Worm (Caenorhabditis elegans): Measurements from ENCODE around the gene egl-17.
A peak's percentile ranks its signal among the peaks of the same experiment; 100 is the strongest.

egl-17 gene

DNA sequence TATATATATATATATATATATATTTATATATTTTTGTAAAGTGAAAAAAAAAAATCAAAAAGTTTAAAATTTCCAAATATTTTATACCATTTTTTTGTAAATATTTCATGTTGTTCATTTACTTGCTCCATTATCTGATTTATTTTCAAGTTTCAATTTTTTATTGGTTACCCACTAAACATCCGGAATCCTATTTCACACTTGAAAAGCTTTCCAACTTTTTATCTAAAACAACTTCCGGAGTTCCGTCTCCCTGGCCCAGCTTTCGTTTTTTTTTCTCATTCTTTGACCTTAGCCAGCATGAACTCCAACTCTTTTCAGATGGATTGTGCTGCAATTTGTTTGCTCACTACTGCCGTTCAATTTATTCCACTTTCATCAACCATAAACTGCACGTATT, 13.2 kb upstream of the egl-17 start, which contains the start of gene F38G1.3:
Gene F38G1.3 (plus strand): TSS at position 301 of the 400 bp plus-strand sequence.
- TF ChIP-seq hmg-1.2 (GFP tag; IDR thresholded peaks at IDR 0.05) (no peak), attf-6 (GFP tag; IDR thresholded peaks at IDR 0.05) (no peak), lin-26 (GFP tag; IDR thresholded peaks at IDR 0.05) (no peak), zfh-2 (GFP tag; conservative IDR thresholded peaks at IDR 0.05) (no peak), hmg-20 (GFP tag; IDR thresholded peaks at IDR 0.05) (no peak), tbx-9 (tag; optimal IDR thresholded peaks at IDR 0.05; ENCODE audit: borderline replicate concordance) (no peak), F52B5.7 (tag; optimal IDR thresholded peaks at IDR 0.05) (no peak), snpc-3.4 (tag; optimal IDR thresholded peaks at IDR 0.05) (no peak), fkh-3 (tag; optimal IDR thresholded peaks at IDR 0.05) (no peak), unc-62 (GFP tag; optimal IDR thresholded peaks at IDR 0.05) (no peak)

DNA sequence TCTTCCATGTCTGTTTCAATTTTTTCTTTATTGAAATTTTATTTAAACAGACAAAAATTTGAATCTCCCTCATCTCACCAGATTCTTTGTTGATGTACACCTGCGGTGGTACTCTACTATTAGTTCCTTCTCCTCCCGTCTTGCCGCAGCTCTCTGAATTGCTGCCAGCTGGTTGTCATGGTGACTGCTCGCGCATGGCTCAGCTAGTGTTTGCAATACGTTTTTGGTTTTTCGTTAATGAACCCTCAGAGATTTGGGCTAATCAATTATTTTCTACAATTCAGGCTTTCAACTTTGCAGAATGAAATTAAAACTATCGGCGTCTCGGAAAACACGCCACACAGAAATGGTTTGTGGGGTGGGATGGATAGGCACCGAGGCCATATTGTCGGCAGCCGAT, 8.3 kb upstream of the egl-17 start, which contains the start of gene che-2:
Gene che-2 (plus strand): TSS at position 301 of the 400 bp plus-strand sequence.
- TF ChIP-seq Y53G8AR.9 (GFP tag; conservative IDR thresholded peaks at IDR 0.05), result no peak
- TF ChIP-seq akir-1 (GFP tag; optimal IDR thresholded peaks at IDR 0.05), result no peak
- TF ChIP-seq attf-3 (GFP tag; conservative IDR thresholded peaks at IDR 0.05), result no peak
- TF ChIP-seq mxl-1 (tag; optimal IDR thresholded peaks at IDR 0.05), result no peak
- TF ChIP-seq sptf-2 (GFP tag; optimal IDR thresholded peaks at IDR 0.05), result no peak
- no peak for TF ChIP-seq dpl-1 (GFP tag; optimal IDR thresholded peaks at IDR 0.05)
- TF ChIP-seq F57C9.4 (tag; optimal IDR thresholded peaks at IDR 0.05), result no peak
- no peak for TF ChIP-seq ztf-22 (GFP tag; optimal IDR thresholded peaks at IDR 0.05)
- no peak for TF ChIP-seq fkh-3 (tag; optimal IDR thresholded peaks at IDR 0.05)
- TF ChIP-seq egl-18 (GFP tag; IDR thresholded peaks at IDR 0.05), result no peak
- no peak for TF ChIP-seq F33H1.4 (GFP tag; IDR thresholded peaks at IDR 0.05)
- TF ChIP-seq aptf-3 (GFP tag; IDR thresholded peaks at IDR 0.05), result no peak
- no peak for TF ChIP-seq rec-8 (tag; optimal IDR thresholded peaks at IDR 0.05)
- no peak for TF ChIP-seq him-1 (tag; optimal IDR thresholded peaks at IDR 0.05)
- TF ChIP-seq ztf-18 (tag; optimal IDR thresholded peaks at IDR 0.05), result no peak
- no peak for TF ChIP-seq mes-4 (tag; optimal IDR thresholded peaks at IDR 0.05)
- TF ChIP-seq chd-7 (tag; optimal IDR thresholded peaks at IDR 0.05), result no peak
- no peak for TF ChIP-seq T26A5.8 (tag; optimal IDR thresholded peaks at IDR 0.05)
- TF ChIP-seq sea-2 (GFP tag; IDR thresholded peaks at IDR 0.05), result no peak
- TF ChIP-seq somi-1 (GFP tag; optimal IDR thresholded peaks at IDR 0.05), result no peak

DNA sequence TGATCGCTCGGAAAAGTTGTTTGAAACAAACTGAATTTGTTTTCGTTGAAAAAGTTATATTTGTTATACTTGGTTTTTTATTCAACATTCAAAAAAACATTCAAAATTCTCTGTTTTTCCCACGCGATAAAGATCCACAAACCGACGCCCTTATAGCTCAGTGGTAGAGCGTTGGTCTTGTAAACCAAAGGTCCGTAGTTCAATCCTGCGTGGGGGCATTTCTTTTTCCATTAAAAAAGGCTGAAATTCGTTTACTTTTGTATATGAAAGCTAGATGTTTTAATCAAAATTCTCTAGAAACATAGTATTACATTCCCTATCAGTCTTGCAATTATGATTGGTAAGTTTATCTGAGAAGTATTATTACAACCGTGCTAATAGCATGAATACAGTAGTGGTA, 1.8 kb upstream of the egl-17 start:
- peak; percentile 62 for TF ChIP-seq pbrm-1 (GFP tag; IDR thresholded peaks at IDR 0.05)
- no peak for TF ChIP-seq nfya-2 (GFP tag; IDR thresholded peaks at IDR 0.05)
- TF ChIP-seq ccch-3 (GFP tag; optimal IDR thresholded peaks at IDR 0.05), result no peak
- TF ChIP-seq nhr-120 (GFP tag; IDR thresholded peaks at IDR 0.05), result no peak
- TF ChIP-seq hrde-1 (tag; optimal IDR thresholded peaks at IDR 0.05; ENCODE audit: borderline replicate concordance), result peak; percentile 33
- TF ChIP-seq ztf-22 (GFP tag; optimal IDR thresholded peaks at IDR 0.05), result no peak
- no peak for TF ChIP-seq nfya-1 (tag; optimal IDR thresholded peaks at IDR 0.05; ENCODE audit: borderline replicate concordance, insufficient read depth)
- peak; percentile 16 for TF ChIP-seq ceh-27 (GFP tag; optimal IDR thresholded peaks at IDR 0.05)
- TF ChIP-seq gei-17 (GFP tag; optimal IDR thresholded peaks at IDR 0.05), result no peak
- peak; percentile 47 for TF ChIP-seq ZK185.1 (tag; optimal IDR thresholded peaks at IDR 0.05; ENCODE audit: poor library complexity, severe bottlenecking)
- no peak for TF ChIP-seq Y53G8AR.9 (GFP tag; conservative IDR thresholded peaks at IDR 0.05)
- peak in 1 of 2 experiments; percentile 58 for TF ChIP-seq rec-8 (tag; optimal IDR thresholded peaks at IDR 0.05)
- TF ChIP-seq athp-1 (tag; optimal IDR thresholded peaks at IDR 0.05), result peak; percentile 35
- TF ChIP-seq ztf-26 (tag; optimal IDR thresholded peaks at IDR 0.05), result no peak
- peak; percentile 63; the same call in 1 of the 2 replicates for TF ChIP-seq egl-44 (GFP tag; IDR thresholded peaks at IDR 0.05)
- TF ChIP-seq F23B12.7 (tag; optimal IDR thresholded peaks at IDR 0.05; ENCODE audit: insufficient read depth), result peak; percentile 16
- TF ChIP-seq snpc-4 (GFP tag; optimal IDR thresholded peaks at IDR 0.05), result peak; percentile 70
- peak in 1 of 4 experiments; percentile 77 for TF ChIP-seq snpc-4 (tag; optimal IDR thresholded peaks at IDR 0.05)
- TF ChIP-seq bed-1 (GFP tag; IDR thresholded peaks at IDR 0.05), result 0 out of 2 replicates have a peak, but pooled peaks have one; percentile 28
- no peak for TF ChIP-seq dpff-1 (tag; optimal IDR thresholded peaks at IDR 0.05)
- no peak for TF ChIP-seq F57C9.4 (tag; optimal IDR thresholded peaks at IDR 0.05)
- peak; percentile 45; the same call in 1 of the 2 replicates for TF ChIP-seq nfyb-1 (GFP tag; IDR thresholded peaks at IDR 0.05)

Data from whole organism, young adult.